Fruit fly (Drosophila melanogaster): ENCODE measurements around the gene CG1677.

- TF ChIP-seq CG30020 (tag; optimal IDR thresholded peaks at IDR 0.05) (no peak), hbn (GFP tag; IDR thresholded peaks at IDR 0.05; ENCODE audit: partially characterized antibody) (no peak), twi (tag; optimal IDR thresholded peaks at IDR 0.05) (no peak), h (optimal IDR thresholded peaks at IDR 0.05) (no peak), sim (GFP tag; IDR thresholded peaks at IDR 0.05) (no peak), ssp (GFP tag; IDR thresholded peaks at IDR 0.05) (no peak)
These were observed 65.8 kb downstream of the CG1677 start for dm6 chrX:7339610-7340326.

Data from whole organism, embryonic.